Worm (Caenorhabditis elegans) whole organism, early embryonic: ENCODE results near the gene nep-26.

Source experiments
- B0310.2 ChIP-seq: sonication (generic microtip); optimal IDR thresholded peaks from 2 replicates; lab custom pipeline; 2016; ENCODE audit warnings: mild to moderate bottlenecking, missing genetic modification characterization, missing compliant biosample characterization
- F13C5.2 ChIP-seq: sonication (generic microtip); optimal IDR thresholded peaks from 2 replicates; lab custom pipeline; 2017; ENCODE audit warnings: mild to moderate bottlenecking, missing genetic modification characterization, inconsistent platforms, missing compliant biosample characterization
- aly-1 ChIP-seq: sonication (generic microtip); optimal IDR thresholded peaks from 2 replicates; lab custom pipeline; 2016; ENCODE audit warnings: missing genetic modification characterization, missing compliant biosample characterization
- ama-1 ChIP-seq: fragments of 150-350 bp; optimal IDR thresholded peaks from 2 replicates; lab custom pipeline; 2014
- ceh-13 ChIP-seq: fragments of 200-800 bp; sonication (Bioruptor generic); optimal IDR thresholded peaks from 2 replicates; lab custom pipeline; 2018; ENCODE audit warnings: mild to moderate bottlenecking, missing genetic modification characterization, missing compliant biosample characterization
- ceh-36 ChIP-seq: sonication (generic microtip); optimal IDR thresholded peaks from 2 replicates; lab custom pipeline; 2016; ENCODE audit warnings: missing genetic modification characterization, inconsistent platforms, missing compliant biosample characterization
- ets-7 ChIP-seq: sonication (generic microtip); optimal IDR thresholded peaks from 2 replicates; lab custom pipeline; 2016; ENCODE audit warnings: missing genotype, missing genetic modification characterization, missing compliant biosample characterization
- flt-1 ChIP-seq: fragments of 200-800 bp; sonication (Bioruptor generic); IDR thresholded peaks from 2 replicates; pipeline ENCODE4 v1.3.6; 2022; ENCODE audit warnings: missing genetic modification characterization, missing compliant biosample characterization
- hmbx-1 ChIP-seq: sonication (generic microtip); optimal IDR thresholded peaks from 2 replicates; lab custom pipeline; 2016; ENCODE audit warnings: mild to moderate bottlenecking, missing genetic modification characterization, missing compliant biosample characterization
- hmg-4 ChIP-seq: fragments of 200-800 bp; sonication (Bioruptor generic); optimal IDR thresholded peaks from 2 replicates; lab custom pipeline; 2018; ENCODE audit warnings: mild to moderate bottlenecking, missing genetic modification characterization, missing compliant biosample characterization
- hnd-1 ChIP-seq: sonication (generic microtip); optimal IDR thresholded peaks from 2 replicates; lab custom pipeline; 2016; ENCODE audit warnings: missing genetic modification characterization, missing compliant biosample characterization
- pes-1 ChIP-seq: fragments of 200-800 bp; sonication (Bioruptor generic); IDR thresholded peaks from 2 replicates; pipeline ENCODE4 v1.3.6; 2022; ENCODE audit warnings: missing genetic modification reagents, missing genetic modification characterization, missing compliant biosample characterization
- scrt-1 ChIP-seq: fragments of 200-800 bp; sonication (Bioruptor generic); IDR thresholded peaks from 2 replicates; pipeline ENCODE4 v1.3.6; 2022; ENCODE audit warnings: missing genetic modification characterization, missing compliant biosample characterization
- sea-1 ChIP-seq: fragments of 200-800 bp; sonication (Bioruptor generic); conservative IDR thresholded peaks from 2 replicates; pipeline ENCODE4 v1.3.6; 2022; ENCODE audit warnings: missing genetic modification characterization, missing compliant biosample characterization
- tbx-11 ChIP-seq: fragments of 200-800 bp; sonication (Bioruptor generic); IDR thresholded peaks from 2 replicates; pipeline ENCODE4 v1.3.6; 2022; ENCODE audit warnings: missing genetic modification characterization, missing compliant biosample characterization
- tbx-37 ChIP-seq: fragments of 200-800 bp; sonication (Bioruptor generic); conservative IDR thresholded peaks from 2 replicates; pipeline ENCODE4 v1.3.6; 2022; ENCODE audit warnings: missing genetic modification reagents, missing genetic modification characterization, missing compliant biosample characterization
- tra-4 ChIP-seq: sonication (generic microtip); optimal IDR thresholded peaks from 2 replicates; lab custom pipeline; 2017; ENCODE audit warnings: missing genetic modification characterization, missing compliant biosample characterization

Gene nep-26

DNA sequence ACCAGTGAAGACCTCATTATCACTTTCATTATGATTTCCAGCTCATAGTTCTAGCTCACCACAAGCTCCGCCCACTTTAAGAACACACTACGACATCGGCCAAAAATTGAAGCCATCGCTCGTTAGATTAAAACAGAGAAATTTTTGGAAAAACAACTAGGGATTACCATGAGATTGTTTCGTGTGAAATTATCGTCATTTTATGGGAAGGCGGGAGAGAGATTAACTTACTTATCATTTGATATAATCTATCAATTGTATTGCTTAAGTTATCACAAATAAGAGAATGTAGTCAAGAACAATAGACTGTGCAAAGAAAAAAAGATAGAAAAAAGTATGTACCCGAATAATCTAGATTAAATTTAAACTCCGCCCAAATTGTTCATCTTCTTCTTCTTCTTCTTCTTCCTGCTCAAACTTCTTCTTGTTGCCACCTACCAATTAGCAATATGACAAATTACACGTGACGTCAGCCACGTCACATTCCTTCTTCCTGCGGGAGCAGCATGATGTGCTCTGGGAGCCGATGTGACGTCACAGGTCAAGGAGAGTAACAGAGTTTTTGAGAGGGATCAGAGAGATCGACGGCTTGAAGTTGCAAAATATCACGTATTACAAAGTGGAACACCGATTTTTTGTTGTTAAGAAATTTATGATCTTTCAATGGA lies at the start of gene nep-26:
nep-26 (minus strand) TSS at position 51 of the 668 bp plus-strand sequence.
- no peak for TF ChIP-seq ets-7
- no peak for TF ChIP-seq hmg-4 (GFP tag; lab: Kevin White, UChicago)
- no peak for TF ChIP-seq ceh-36 (tag; lab: Kevin White, UChicago)
- no peak for TF ChIP-seq ceh-13 (GFP tag; lab: Kevin White, UChicago)
- TF ChIP-seq ama-1: no peak
- no peak for TF ChIP-seq tbx-11 (GFP tag; lab: Robert Waterston, UW)
- TF ChIP-seq scrt-1 (GFP tag; lab: Robert Waterston, UW): no peak
- TF ChIP-seq tbx-37: no peak
- no peak for TF ChIP-seq hnd-1 (tag; lab: Kevin White, UChicago)
- TF ChIP-seq B0310.2 (tag; lab: Kevin White, UChicago): no peak
- no peak for TF ChIP-seq aly-1 (tag; lab: Kevin White, UChicago)
- TF ChIP-seq tra-4 (tag; lab: Kevin White, UChicago): no peak
- TF ChIP-seq F13C5.2 (tag; lab: Kevin White, UChicago): no peak
- TF ChIP-seq sea-1 (GFP tag; lab: Robert Waterston, UW): no peak
- TF ChIP-seq pes-1 (GFP tag; lab: Robert Waterston, UW): no peak
- no peak for TF ChIP-seq hmbx-1 (tag; lab: Kevin White, UChicago)
- TF ChIP-seq flt-1: no peak

DNA sequence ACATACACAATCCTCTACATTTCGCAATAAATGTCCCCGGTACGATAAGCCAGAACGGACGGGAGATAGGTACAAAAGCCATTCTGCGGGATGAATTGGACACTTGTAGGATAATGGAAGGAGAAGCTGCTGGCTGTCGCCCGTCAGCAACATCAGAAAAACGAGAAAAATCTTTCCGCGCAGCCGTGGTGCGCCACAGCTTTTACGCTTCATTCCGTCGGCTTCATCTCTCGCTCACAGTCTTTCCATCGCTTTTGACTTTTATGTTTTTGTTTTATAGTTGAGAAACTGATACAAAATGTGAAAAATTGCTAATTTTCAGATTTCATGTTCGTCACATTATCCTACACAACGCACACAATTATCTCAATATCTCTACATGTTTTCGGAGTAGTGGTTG lies 46.1 kb upstream of the nep-26 start, which contains the start of gene C07E3.10:
C07E3.10 (plus strand) TSS at position 301 of the 400 bp plus-strand sequence.
- TF ChIP-seq ceh-36 (tag; lab: Kevin White, UChicago) (no peak), F13C5.2 (tag; lab: Kevin White, UChicago) (no peak), ama-1 (no peak), tra-4 (tag; lab: Kevin White, UChicago) (no peak), aly-1 (tag; lab: Kevin White, UChicago) (no peak), scrt-1 (GFP tag; lab: Robert Waterston, UW) (no peak), ets-7 (no peak), sea-1 (GFP tag; lab: Robert Waterston, UW) (no peak), flt-1 (no peak), pes-1 (GFP tag; lab: Robert Waterston, UW) (no peak), hmg-4 (GFP tag; lab: Kevin White, UChicago) (no peak), hmbx-1 (tag; lab: Kevin White, UChicago) (no peak), ceh-13 (GFP tag; lab: Kevin White, UChicago) (no peak), tbx-11 (GFP tag; lab: Robert Waterston, UW) (no peak), B0310.2 (tag; lab: Kevin White, UChicago) (no peak), tbx-37 (no peak), hnd-1 (tag; lab: Kevin White, UChicago) (no peak)

DNA sequence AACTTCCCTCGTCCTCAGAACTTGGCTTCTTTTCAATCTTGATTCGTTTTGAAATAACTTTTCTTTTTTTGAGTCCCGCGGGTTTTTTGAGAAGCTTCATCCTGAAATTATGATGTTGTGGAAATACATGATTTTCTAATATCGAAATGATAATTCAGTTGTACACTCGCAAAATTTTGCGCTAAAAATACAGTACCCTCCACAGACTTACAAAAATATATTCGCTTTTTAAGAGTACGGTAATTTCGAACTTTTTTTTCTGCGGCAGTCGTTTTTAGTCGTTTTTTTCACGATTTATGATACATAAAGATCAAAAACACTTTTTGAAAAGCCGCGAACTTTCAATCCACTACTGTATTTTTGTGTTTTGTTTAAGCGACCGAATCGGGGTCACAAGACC lies 45.1 kb upstream of the nep-26 start, which contains the start of gene pro-2:
pro-2 (minus strand) TSS at position 101 of the 400 bp plus-strand sequence.
- no peak for TF ChIP-seq tbx-37
- TF ChIP-seq ceh-36 (tag; lab: Kevin White, UChicago): no peak
- TF ChIP-seq ama-1: no peak
- TF ChIP-seq B0310.2 (tag; lab: Kevin White, UChicago): no peak
- TF ChIP-seq tbx-11 (GFP tag; lab: Robert Waterston, UW): no peak
- no peak for TF ChIP-seq tra-4 (tag; lab: Kevin White, UChicago)
- no peak for TF ChIP-seq hmbx-1 (tag; lab: Kevin White, UChicago)
- TF ChIP-seq scrt-1 (GFP tag; lab: Robert Waterston, UW): no peak
- TF ChIP-seq flt-1: no peak
- TF ChIP-seq pes-1 (GFP tag; lab: Robert Waterston, UW): no peak
- TF ChIP-seq ets-7: no peak
- no peak for TF ChIP-seq sea-1 (GFP tag; lab: Robert Waterston, UW)
- TF ChIP-seq F13C5.2 (tag; lab: Kevin White, UChicago): no peak

DNA sequence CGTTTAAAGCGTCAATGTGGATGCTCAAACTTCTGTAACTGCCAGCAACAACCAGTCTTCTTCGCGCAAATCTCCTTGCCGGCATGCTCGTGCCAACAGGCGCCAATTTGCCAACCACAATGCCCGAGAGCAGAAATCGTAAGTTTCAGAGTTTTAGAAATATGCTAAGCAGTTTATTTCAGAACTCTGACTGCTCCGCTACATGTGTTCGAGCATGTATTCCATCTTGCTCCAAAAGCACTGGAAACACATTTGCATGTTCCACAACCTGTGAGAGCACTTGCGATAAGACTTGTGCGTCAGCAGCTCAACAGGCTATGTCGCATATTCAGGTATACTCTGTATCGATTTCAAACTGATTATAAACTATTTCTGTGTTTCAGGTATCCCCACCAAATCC lies 29.8 kb upstream of the nep-26 start:
- TF ChIP-seq aly-1 (tag; lab: Kevin White, UChicago) (no peak), flt-1 (no peak), ceh-36 (tag; lab: Kevin White, UChicago) (no peak), hmg-4 (GFP tag; lab: Kevin White, UChicago) (no peak), ets-7 (no peak), sea-1 (GFP tag; lab: Robert Waterston, UW) (no peak), tbx-37 (no peak), ama-1 (no peak), tra-4 (tag; lab: Kevin White, UChicago) (no peak), F13C5.2 (tag; lab: Kevin White, UChicago) (no peak), B0310.2 (tag; lab: Kevin White, UChicago) (no peak), pes-1 (GFP tag; lab: Robert Waterston, UW) (no peak), scrt-1 (GFP tag; lab: Robert Waterston, UW) (no peak), hmbx-1 (tag; lab: Kevin White, UChicago) (no peak), tbx-11 (GFP tag; lab: Robert Waterston, UW) (no peak), ceh-13 (GFP tag; lab: Kevin White, UChicago) (no peak), hnd-1 (tag; lab: Kevin White, UChicago) (no peak)

DNA sequence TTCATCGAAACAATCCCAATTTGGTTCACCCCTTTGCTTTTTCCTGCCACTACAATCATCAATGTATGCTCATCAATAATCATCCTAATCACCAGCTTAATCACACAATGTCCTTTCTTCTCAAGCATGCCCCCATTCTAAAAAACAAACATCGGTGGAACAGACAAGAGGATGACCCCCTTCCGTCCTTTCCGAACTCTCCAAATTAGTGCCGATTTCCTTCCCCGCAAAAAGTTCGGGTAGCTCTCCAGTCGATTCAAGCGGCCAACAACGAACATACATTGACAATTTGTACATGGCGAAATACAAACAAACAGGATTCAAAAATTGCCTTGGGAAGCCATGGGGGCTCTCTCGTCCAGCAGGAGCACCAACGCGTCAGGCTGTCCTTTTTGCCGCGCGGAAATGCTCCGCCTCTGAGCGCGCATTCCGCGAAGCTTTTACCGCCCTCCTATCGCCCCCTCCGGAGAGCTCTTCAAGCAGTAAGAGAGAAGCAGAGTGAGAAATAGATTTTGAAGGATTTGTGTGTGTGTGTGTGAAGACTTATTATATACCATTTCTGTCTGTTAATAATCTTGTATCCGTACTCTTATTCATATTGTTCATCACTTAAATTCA lies 25.8 kb upstream of the nep-26 start, which contains the start of gene appg-1:
appg-1 (plus strand) TSS at position 427 of the 618 bp plus-strand sequence.
- TF ChIP-seq B0310.2 (tag; lab: Kevin White, UChicago): no peak
- TF ChIP-seq tbx-11 (GFP tag; lab: Robert Waterston, UW): no peak
- TF ChIP-seq F13C5.2 (tag; lab: Kevin White, UChicago): no peak
- no peak for TF ChIP-seq hmbx-1 (tag; lab: Kevin White, UChicago)
- no peak for TF ChIP-seq tra-4 (tag; lab: Kevin White, UChicago)
- TF ChIP-seq flt-1: no peak
- TF ChIP-seq ceh-13 (GFP tag; lab: Kevin White, UChicago): no peak
- no peak for TF ChIP-seq scrt-1 (GFP tag; lab: Robert Waterston, UW)
- TF ChIP-seq ceh-36 (tag; lab: Kevin White, UChicago): no peak
- TF ChIP-seq ama-1: no peak
- no peak for TF ChIP-seq hmg-4 (GFP tag; lab: Kevin White, UChicago)
- no peak for TF ChIP-seq ets-7
- no peak for TF ChIP-seq aly-1 (tag; lab: Kevin White, UChicago)
- no peak for TF ChIP-seq sea-1 (GFP tag; lab: Robert Waterston, UW)
- no peak for TF ChIP-seq hnd-1 (tag; lab: Kevin White, UChicago)
- TF ChIP-seq pes-1 (GFP tag; lab: Robert Waterston, UW): no peak
- no peak for TF ChIP-seq tbx-37
